Worm (Caenorhabditis elegans) whole organism, midembryonic: ENCODE data around the gene srm-6.
A peak's percentile ranks its signal among the peaks of the same experiment; 100 is the strongest.

Source experiments
- T22C8.4 ChIP-seq: fragments of 200-800 bp; sonication (Bioruptor generic); IDR thresholded peaks from 2 replicates; pipeline ENCODE4 v1.3.6; 2022; ENCODE audit warnings: missing genetic modification characterization, missing compliant biosample characterization
- cog-1 ChIP-seq: sonication (generic microtip); optimal IDR thresholded peaks from 2 replicates; lab custom pipeline; 2016; ENCODE audit warnings: missing genetic modification characterization, missing compliant biosample characterization
- flt-1 ChIP-seq: fragments of 200-800 bp; sonication (Bioruptor generic); IDR thresholded peaks from 2 replicates; pipeline ENCODE4 v1.3.6; 2022; ENCODE audit warnings: missing genetic modification characterization, missing compliant biosample characterization
- klf-2 ChIP-seq: fragments of 200-800 bp; sonication (Bioruptor generic); conservative IDR thresholded peaks from 2 replicates; pipeline ENCODE4 v1.3.6; 2022; ENCODE audit warnings: missing genetic modification reagents, missing genetic modification characterization, missing compliant biosample characterization
- med-1 ChIP-seq: sonication (generic microtip); optimal IDR thresholded peaks from 2 replicates; lab custom pipeline; 2017; ENCODE audit warnings: missing genetic modification characterization, mild to moderate bottlenecking, missing compliant biosample characterization, antibody characterized with exemption, missing genetic modification reagents; ENCODE audit not compliant: insufficient read depth
- ref-1 ChIP-seq: fragments of 200-800 bp; sonication (Bioruptor generic); conservative IDR thresholded peaks from 2 replicates; pipeline ENCODE4 v1.3.6; 2022; ENCODE audit warnings: missing genetic modification reagents, missing genetic modification characterization, missing compliant biosample characterization
- tab-1 ChIP-seq: fragments of 200-800 bp; sonication (Bioruptor generic); IDR thresholded peaks from 2 replicates; pipeline ENCODE4 v1.3.6; 2022; ENCODE audit warnings: missing genetic modification characterization, missing compliant biosample characterization
- ztf-23 ChIP-seq: fragments of 200-800 bp; sonication (Bioruptor generic); IDR thresholded peaks from 2 replicates; pipeline ENCODE4 v1.3.6; 2022; ENCODE audit warnings: missing genetic modification reagents, missing genetic modification characterization, missing compliant biosample characterization
- ztf-29 ChIP-seq: fragments of 200-800 bp; sonication (Bioruptor generic); IDR thresholded peaks from 2 replicates; pipeline ENCODE4 v1.3.6; 2022; ENCODE audit warnings: missing genetic modification reagents, missing genetic modification characterization, missing compliant biosample characterization

The srm-6 gene

DNA sequence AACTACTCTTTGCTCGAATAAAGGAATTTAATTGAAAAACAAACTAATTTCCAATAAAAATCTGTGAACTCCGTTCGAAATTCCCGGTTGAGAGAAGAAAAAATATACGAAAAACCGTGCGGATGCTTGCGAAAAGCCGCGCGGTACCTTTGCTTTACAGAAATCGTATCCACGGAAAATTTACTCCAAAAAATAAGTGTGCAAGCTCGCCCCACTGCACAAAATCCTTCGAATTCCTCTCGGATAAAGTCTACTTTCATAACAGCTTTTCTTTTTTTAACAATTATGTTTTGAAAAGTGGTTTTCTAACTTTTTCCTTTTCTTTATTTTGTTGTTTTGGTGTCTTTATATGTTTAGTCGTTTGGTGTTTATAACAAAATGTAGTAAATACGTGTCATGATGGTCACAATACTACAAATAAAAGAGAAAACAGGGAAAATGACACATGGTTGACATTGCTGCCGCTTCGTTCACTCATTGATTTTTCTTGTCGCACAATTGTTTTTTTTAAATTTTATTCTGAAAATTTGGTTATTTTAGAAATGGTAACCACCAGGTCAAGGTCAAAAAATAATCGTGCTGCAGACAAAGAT lies 10.6 kb downstream of the srm-6 start, which contains the start of gene cept-2:
TSS of gene cept-2 (plus strand) at position 533 of the 593 bp plus-strand sequence.
- TF ChIP-seq flt-1 (GFP tag; lab: Robert Waterston, UW) = peak; percentile 78
- peak; percentile 77 for TF ChIP-seq ztf-23 (GFP tag; lab: Robert Waterston, UW)
- TF ChIP-seq ref-1 (GFP tag; lab: Robert Waterston, UW) = no peak
- TF ChIP-seq cog-1 = peak; percentile 84
- no peak for TF ChIP-seq med-1 (GFP tag; lab: Kevin White, UChicago)
- no peak for TF ChIP-seq T22C8.4 (GFP tag; lab: Robert Waterston, UW)
- no peak for TF ChIP-seq tab-1
- 0 out of 2 replicates have a peak, but pooled peaks have one; percentile 54 for TF ChIP-seq klf-2
- TF ChIP-seq ztf-29 (GFP tag; lab: Robert Waterston, UW) = no peak

- no peak for TF ChIP-seq med-1 (GFP tag; lab: Kevin White, UChicago)
- no peak for TF ChIP-seq ref-1 (GFP tag; lab: Robert Waterston, UW)
- TF ChIP-seq tab-1 = no peak
- no peak for TF ChIP-seq T22C8.4 (GFP tag; lab: Robert Waterston, UW)
- TF ChIP-seq ztf-23 (GFP tag; lab: Robert Waterston, UW) = no peak
- TF ChIP-seq klf-2 = no peak
- TF ChIP-seq cog-1 = no peak
- no peak for TF ChIP-seq flt-1 (GFP tag; lab: Robert Waterston, UW)
- TF ChIP-seq ztf-29 (GFP tag; lab: Robert Waterston, UW) = no peak
Observed at ce11 chrV:14350498-14350897, 13.7 kb downstream of the srm-6 start.

- TF ChIP-seq flt-1 (GFP tag; lab: Robert Waterston, UW) = peak; percentile 35; the same call in 1 of the 2 replicates
- no peak for TF ChIP-seq klf-2
- no peak for TF ChIP-seq cog-1
- TF ChIP-seq tab-1 = no peak
Observed at ce11 chrV:14350949-14351348, 14.2 kb downstream of the srm-6 start.

DNA sequence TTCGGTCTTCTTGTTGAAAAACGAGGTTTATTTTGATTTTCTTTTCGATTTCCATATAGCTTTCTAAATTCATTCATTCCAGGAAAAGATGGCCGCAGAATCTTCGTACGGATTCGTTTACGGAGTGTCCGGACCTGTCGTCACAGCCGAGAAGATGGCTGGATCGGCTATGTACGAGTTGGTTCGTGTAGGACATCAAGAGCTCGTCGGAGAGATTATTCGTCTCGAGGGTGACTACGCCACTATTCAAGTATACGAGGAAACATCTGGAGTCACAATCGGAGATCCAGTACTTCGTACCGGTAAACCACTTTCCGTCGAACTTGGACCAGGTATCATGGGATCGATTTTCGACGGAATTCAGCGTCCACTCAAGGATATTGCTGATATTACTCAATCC lies 14.9 kb downstream of the srm-6 start, which contains the start of gene vha-13:
TSS of gene vha-13 (plus strand) at position 81 of the 400 bp plus-strand sequence.
- no peak for TF ChIP-seq med-1 (GFP tag; lab: Kevin White, UChicago)
- TF ChIP-seq ztf-23 (GFP tag; lab: Robert Waterston, UW) = no peak
- TF ChIP-seq T22C8.4 (GFP tag; lab: Robert Waterston, UW) = no peak
- TF ChIP-seq flt-1 (GFP tag; lab: Robert Waterston, UW) = no peak
- TF ChIP-seq cog-1 = no peak
- no peak for TF ChIP-seq klf-2
- TF ChIP-seq ref-1 (GFP tag; lab: Robert Waterston, UW) = no peak
- TF ChIP-seq tab-1 = no peak
- TF ChIP-seq ztf-29 (GFP tag; lab: Robert Waterston, UW) = no peak

DNA sequence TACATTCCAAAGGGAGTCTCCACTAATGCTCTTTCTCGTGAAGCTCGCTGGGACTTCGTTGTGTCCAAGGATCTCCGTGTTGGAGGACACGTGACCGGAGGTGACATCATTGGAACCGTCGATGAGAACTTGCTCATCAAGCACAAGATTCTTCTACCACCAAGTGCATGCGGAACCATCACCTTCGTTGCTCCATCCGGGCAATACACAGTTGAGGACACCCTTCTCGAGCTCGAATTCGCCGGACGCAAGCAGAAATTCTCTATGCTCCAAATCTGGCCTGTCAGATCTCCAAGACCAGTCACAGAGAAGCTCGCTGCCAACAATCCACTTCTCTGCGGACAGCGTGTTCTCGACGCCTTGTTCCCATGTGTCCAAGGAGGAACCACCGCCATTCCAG lies 15.3 kb downstream of the srm-6 start:
- TF ChIP-seq flt-1 (GFP tag; lab: Robert Waterston, UW) = 0 out of 2 replicates have a peak, but pooled peaks have one; percentile 57
- no peak for TF ChIP-seq tab-1

- TF ChIP-seq ref-1 (GFP tag; lab: Robert Waterston, UW) (no peak), T22C8.4 (GFP tag; lab: Robert Waterston, UW) (no peak), tab-1 (no peak), ztf-29 (GFP tag; lab: Robert Waterston, UW) (no peak), med-1 (GFP tag; lab: Kevin White, UChicago) (no peak), klf-2 (no peak), flt-1 (GFP tag; lab: Robert Waterston, UW) (no peak), ztf-23 (GFP tag; lab: Robert Waterston, UW) (no peak), cog-1 (no peak)
Observed at ce11 chrV:14354258-14354877, 17.6 kb downstream of the srm-6 start, which contains the start of gene Y49A3A.3. Gene Y49A3A.3 (plus strand): TSS chrV:14354410.

ce11 chrV:14355738-14356368 lies 19.1 kb downstream of the srm-6 start, which contains the start of gene cyn-1:
Gene cyn-1 (plus strand): TSS chrV:14356076.
- TF ChIP-seq flt-1 (GFP tag; lab: Robert Waterston, UW) = 0 out of 2 replicates have a peak, but pooled peaks have one; percentile 34
- TF ChIP-seq ref-1 (GFP tag; lab: Robert Waterston, UW) = no peak
- peak; percentile 2 for TF ChIP-seq cog-1

ce11 chrV:14358577-14358976 lies 21.8 kb downstream of the srm-6 start, which contains the start of gene Y49A3A.4:
Gene Y49A3A.4 (minus strand): TSS chrV:14358890.
- TF ChIP-seq cog-1 = no peak
- TF ChIP-seq flt-1 (GFP tag; lab: Robert Waterston, UW) = no peak
- TF ChIP-seq klf-2 = no peak
- TF ChIP-seq tab-1 = no peak
- TF ChIP-seq T22C8.4 (GFP tag; lab: Robert Waterston, UW) = no peak
- TF ChIP-seq ref-1 (GFP tag; lab: Robert Waterston, UW) = no peak
- TF ChIP-seq med-1 (GFP tag; lab: Kevin White, UChicago) = no peak
- no peak for TF ChIP-seq ztf-23 (GFP tag; lab: Robert Waterston, UW)
- no peak for TF ChIP-seq ztf-29 (GFP tag; lab: Robert Waterston, UW)

DNA sequence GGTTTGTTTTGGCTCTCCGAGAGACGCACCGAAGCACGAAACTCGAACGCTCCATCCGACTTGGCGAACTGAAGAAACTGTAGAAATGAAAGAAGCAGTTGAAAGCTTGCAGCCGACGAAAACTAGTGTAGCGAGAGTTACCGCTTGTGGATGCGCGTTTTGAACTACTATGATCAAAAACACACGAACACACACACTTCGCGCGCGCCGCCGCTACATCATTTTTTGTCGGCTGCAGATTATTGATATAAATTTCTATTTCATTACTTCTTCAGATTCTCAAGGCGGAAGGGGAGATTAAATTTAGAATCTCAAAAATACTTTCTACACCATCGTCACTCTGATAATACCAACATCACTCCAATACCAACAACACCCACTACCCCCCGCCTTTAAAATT lies 25.2 kb downstream of the srm-6 start:
- TF ChIP-seq tab-1 = no peak
